Fruit fly (Drosophila melanogaster) whole organism, embryonic: ENCODE measurements around the gene Spt6.

ENCODE experiments used
- Antp ChIP-seq: fragments of 200-800 bp; sonication (Bioruptor generic); optimal IDR thresholded peaks from 3 replicates; lab custom pipeline; 2016; ENCODE audit warnings: missing biosample characterization, missing genetic modification characterization
- Awh ChIP-seq: fragments of 200-800 bp; sonication (Bioruptor generic); IDR thresholded peaks from 2 replicates; pipeline ENCODE4, ENCODE4 v1.3.6; 2022; ENCODE audit warnings: missing biosample characterization, missing genetic modification characterization
- CG10147 ChIP-seq: fragments of 200-800 bp; sonication (Bioruptor generic); optimal IDR thresholded peaks from 2 replicates; lab custom pipeline; 2019; ENCODE audit warnings: missing biosample characterization, mild to moderate bottlenecking, missing genetic modification characterization, moderate library complexity
- CG10274 ChIP-seq: fragments of 200-800 bp; sonication (Bioruptor generic); optimal IDR thresholded peaks from 3 replicates; lab custom pipeline; 2017; ENCODE audit warnings: missing biosample characterization, mild to moderate bottlenecking, missing genetic modification characterization
- CG10366 ChIP-seq: fragments of 200-800 bp; sonication (Bioruptor generic); IDR thresholded peaks from 2 replicates; pipeline ENCODE4 v1.3.6; 2022; ENCODE audit warnings: missing biosample characterization, missing genetic modification characterization
- CG12744 ChIP-seq: fragments of 200-800 bp; sonication (Bioruptor generic); optimal IDR thresholded peaks from 2 replicates; lab custom pipeline; 2016; ENCODE audit warnings: missing biosample characterization, missing genetic modification characterization
- CG12942 ChIP-seq: fragments of 200-800 bp; sonication (Bioruptor generic); optimal IDR thresholded peaks from 3 replicates; lab custom pipeline; 2016; ENCODE audit warnings: missing biosample characterization, missing genetic modification characterization
- CG13894 ChIP-seq: fragments of 200-800 bp; sonication (Bioruptor generic); optimal IDR thresholded peaks from 3 replicates; lab custom pipeline; 2018; ENCODE audit warnings: missing biosample characterization, mild to moderate bottlenecking, missing genetic modification characterization, moderate library complexity
- CG14014 ChIP-seq: fragments of 200-800 bp; sonication (Bioruptor generic); IDR thresholded peaks from 2 replicates; pipeline ENCODE4 v1.3.6; 2022; ENCODE audit warnings: missing biosample characterization, missing genetic modification characterization
- CG14050 ChIP-seq: fragments of 200-800 bp; sonication (Bioruptor generic); IDR thresholded peaks from 3 replicates; pipeline ENCODE4 v1.3.6; 2022; ENCODE audit warnings: missing biosample characterization, missing genetic modification characterization
- CG17612 ChIP-seq: fragments of 200-800 bp; sonication (Bioruptor generic); IDR thresholded peaks from 2 replicates; pipeline ENCODE4 v1.3.6; 2022; ENCODE audit warnings: missing biosample characterization, missing genetic modification characterization
- CG17912 ChIP-seq: fragments of 200-800 bp; sonication (Bioruptor generic); optimal IDR thresholded peaks from 2 replicates; lab custom pipeline; 2018; ENCODE audit warnings: missing biosample characterization, mild to moderate bottlenecking, missing genetic modification characterization
- CG2202 ChIP-seq: fragments of 200-800 bp; sonication (Bioruptor generic); optimal IDR thresholded peaks from 2 replicates; lab custom pipeline; 2018; ENCODE audit warnings: missing biosample characterization, mild to moderate bottlenecking, missing genetic modification characterization
- CG31224 ChIP-seq: fragments of 200-800 bp; sonication (Bioruptor generic); IDR thresholded peaks from 2 replicates; pipeline ENCODE4 v1.3.6; 2022; ENCODE audit warnings: missing biosample characterization, missing genetic modification characterization
- CG31441 ChIP-seq: fragments of 200-800 bp; sonication (Bioruptor generic); IDR thresholded peaks from 2 replicates; pipeline ENCODE4 v1.3.6; 2022; ENCODE audit warnings: missing biosample characterization, missing genetic modification characterization
- CG33557 ChIP-seq: fragments of 200-800 bp; sonication (Bioruptor generic); optimal IDR thresholded peaks from 2 replicates; lab custom pipeline; 2019; ENCODE audit warnings: missing biosample characterization, mild to moderate bottlenecking, missing genetic modification characterization, moderate library complexity
- CG3847 ChIP-seq: fragments of 200-800 bp; sonication (Bioruptor generic); IDR thresholded peaks from 2 replicates; pipeline ENCODE4 v1.3.6; 2022; ENCODE audit warnings: missing biosample characterization, missing genetic modification characterization
- CG4707 ChIP-seq: fragments of 200-800 bp; sonication (Bioruptor generic); optimal IDR thresholded peaks from 2 replicates; lab custom pipeline; 2018; ENCODE audit warnings: missing biosample characterization, mild to moderate bottlenecking, missing genetic modification characterization, moderate library complexity
- CG6683 ChIP-seq: fragments of 200-800 bp; sonication (Bioruptor generic); optimal IDR thresholded peaks from 2 replicates; lab custom pipeline; 2017; ENCODE audit warnings: missing biosample characterization, mild to moderate bottlenecking, missing genetic modification characterization, missing genetic modification reagents
- CG6813 ChIP-seq: fragments of 200-800 bp; sonication (Bioruptor generic); optimal IDR thresholded peaks from 2 replicates; lab custom pipeline; 2017; ENCODE audit warnings: missing biosample characterization, missing genetic modification characterization, mild to moderate bottlenecking, moderate library complexity, missing genetic modification reagents
- CG8089 ChIP-seq: fragments of 200-800 bp; sonication (Bioruptor generic); optimal IDR thresholded peaks from 3 replicates; lab custom pipeline; 2016; ENCODE audit warnings: missing biosample characterization, missing genetic modification characterization
- CG8359 ChIP-seq: fragments of 200-800 bp; sonication (Bioruptor generic); optimal IDR thresholded peaks from 2 replicates; lab custom pipeline; 2017; ENCODE audit warnings: missing biosample characterization, mild to moderate bottlenecking, missing genetic modification characterization, borderline replicate concordance
- Fer1 ChIP-seq: fragments of 200-800 bp; sonication (Bioruptor generic); optimal IDR thresholded peaks from 2 replicates; lab custom pipeline; 2017; ENCODE audit warnings: missing biosample characterization, mild to moderate bottlenecking, missing genetic modification characterization
- Gsc ChIP-seq: fragments of 200-800 bp; sonication (Bioruptor generic); IDR thresholded peaks from 2 replicates; pipeline ENCODE4 v1.3.6; 2022; ENCODE audit warnings: missing biosample characterization, missing genetic modification characterization
- H15 ChIP-seq: fragments of 200-800 bp; sonication (Bioruptor generic); IDR thresholded peaks from 3 replicates; pipeline ENCODE4 v1.3.6; 2022; ENCODE audit warnings: missing biosample characterization, missing genetic modification characterization
- HLH3B ChIP-seq: fragments of 200-800 bp; sonication (Bioruptor generic); IDR thresholded peaks from 2 replicates; pipeline ENCODE4 v1.3.6; 2022; ENCODE audit warnings: missing biosample characterization, missing genetic modification characterization
- Hey ChIP-seq: fragments of 200-800 bp; sonication (Bioruptor generic); optimal IDR thresholded peaks from 3 replicates; lab custom pipeline; 2018; ENCODE audit warnings: missing biosample characterization, mild to moderate bottlenecking, missing genetic modification characterization
- Hr3 ChIP-seq: fragments of 200-800 bp; sonication (Bioruptor generic); optimal IDR thresholded peaks from 3 replicates; lab custom pipeline; 2016; ENCODE audit warnings: missing biosample characterization, missing genetic modification characterization
- Opbp ChIP-seq: fragments of 200-800 bp; sonication (Bioruptor generic); IDR thresholded peaks from 3 replicates; pipeline ENCODE4 v1.3.6; 2022; ENCODE audit warnings: missing biosample characterization, missing genetic modification characterization; ENCODE audit not compliant: partially characterized antibody
- Optix ChIP-seq: fragments of 200-800 bp; sonication (Bioruptor generic); IDR thresholded peaks from 3 replicates; pipeline ENCODE4 v1.3.6; 2022; ENCODE audit warnings: missing biosample characterization, missing genetic modification characterization
- Scr ChIP-seq: fragments of 200-800 bp; sonication (Bioruptor generic); IDR thresholded peaks from 2 replicates; pipeline ENCODE4 v1.3.6; 2022; ENCODE audit warnings: missing biosample characterization, missing genetic modification characterization; ENCODE audit not compliant: partially characterized antibody
- bcd ChIP-seq: fragments of 200-800 bp; sonication (Bioruptor generic); optimal IDR thresholded peaks from 2 replicates; lab custom pipeline; 2017; ENCODE audit warnings: missing biosample characterization, mild to moderate bottlenecking, missing genetic modification characterization
- chm ChIP-seq: fragments of 200-800 bp; sonication (Bioruptor generic); IDR thresholded peaks from 2 replicates; pipeline ENCODE4 v1.3.6; 2022; ENCODE audit warnings: missing biosample characterization, missing genetic modification characterization
- dmrt11E ChIP-seq: fragments of 200-800 bp; sonication (Bioruptor generic); optimal IDR thresholded peaks from 3 replicates; lab custom pipeline; 2018; ENCODE audit warnings: missing biosample characterization, mild to moderate bottlenecking, missing genetic modification characterization, moderate library complexity
- grau ChIP-seq: fragments of 200-800 bp; optimal IDR thresholded peaks from 3 replicates; lab custom pipeline; 2019; ENCODE audit warnings: missing biosample characterization, mild to moderate bottlenecking, missing genetic modification characterization, moderate library complexity
- hb ChIP-seq: fragments of 200-800 bp; sonication (Bioruptor generic); IDR thresholded peaks from 3 replicates; pipeline ENCODE4 v1.3.6; 2022; ENCODE audit warnings: missing biosample characterization, missing genetic modification characterization; ENCODE audit not compliant: partially characterized antibody
- kay ChIP-seq: fragments of 200-800 bp; sonication (Bioruptor generic); optimal IDR thresholded peaks from 2 replicates; lab custom pipeline; 2016; ENCODE audit warnings: missing biosample characterization, missing genetic modification characterization
- lmd ChIP-seq: fragments of 200-800 bp; sonication (Bioruptor generic); IDR thresholded peaks from 2 replicates; pipeline ENCODE4 v1.3.6; 2022; ENCODE audit warnings: missing biosample characterization, missing genetic modification characterization
- lov ChIP-seq, 2 experiments: fragments of 200-800 bp in 1 of 2; fragments of >200 bp in 1 of 2; sonication (Bioruptor generic) in 1 of 2; IDR thresholded peaks in 1 of 2; optimal IDR thresholded peaks in 1 of 2; 2 replicates in 1 of 2; 3 replicates in 1 of 2; pipeline versions ENCODE4 v1.3.6 to Lab custom; 2017 to 2022; ENCODE audit warnings: missing biosample characterization in 1 of 2, missing genetic modification characterization in 1 of 2
- luna ChIP-seq: fragments of 200-800 bp; sonication (Bioruptor generic); optimal IDR thresholded peaks from 2 replicates; lab custom pipeline; 2016; ENCODE audit warnings: missing biosample characterization, missing genetic modification characterization
- otp ChIP-seq: fragments of 200-800 bp; sonication (Bioruptor generic); IDR thresholded peaks from 3 replicates; pipeline ENCODE4, ENCODE4 v1.3.6; 2022; ENCODE audit warnings: missing biosample characterization, missing genetic modification characterization
- pb ChIP-seq: fragments of 200-800 bp; sonication (Bioruptor generic); optimal IDR thresholded peaks from 3 replicates; lab custom pipeline; 2016; ENCODE audit warnings: missing biosample characterization, missing genetic modification characterization
- phol ChIP-seq: fragments of 200-800 bp; sonication (Bioruptor generic); optimal IDR thresholded peaks from 3 replicates; lab custom pipeline; 2018; ENCODE audit warnings: missing biosample characterization, mild to moderate bottlenecking, missing genetic modification characterization, moderate library complexity
- psq ChIP-seq: fragments of 200-800 bp; sonication (Bioruptor generic); optimal IDR thresholded peaks from 2 replicates; lab custom pipeline; 2017; ENCODE audit warnings: missing biosample characterization, missing genetic modification characterization
- ro ChIP-seq: fragments of 200-800 bp; sonication (Bioruptor generic); IDR thresholded peaks from 2 replicates; pipeline ENCODE4 v1.3.6; 2022; ENCODE audit warnings: missing biosample characterization, missing genetic modification characterization
- sens-2 ChIP-seq: fragments of 200-800 bp; sonication (Bioruptor generic); IDR thresholded peaks from 2 replicates; pipeline ENCODE4 v1.3.6; 2022; ENCODE audit warnings: missing biosample characterization, missing genetic modification characterization
- slbo ChIP-seq: fragments of 200-800 bp; sonication (Bioruptor generic); IDR thresholded peaks from 2 replicates; pipeline ENCODE4 v1.3.6; 2022; ENCODE audit warnings: missing biosample characterization, missing genetic modification characterization
- sob ChIP-seq: fragments of 200-800 bp; sonication (Bioruptor generic); IDR thresholded peaks from 2 replicates; pipeline ENCODE4 v1.3.6; 2022; ENCODE audit warnings: missing biosample characterization, missing genetic modification characterization
- stc ChIP-seq: fragments of 200-800 bp; sonication (Bioruptor generic); IDR thresholded peaks from 2 replicates; pipeline ENCODE4 v1.3.6; 2022; ENCODE audit warnings: missing biosample characterization, missing genetic modification characterization
- tgo ChIP-seq: fragments of 200-800 bp; sonication (Bioruptor generic); IDR thresholded peaks from 3 replicates; pipeline ENCODE4 v1.3.6; 2022; ENCODE audit warnings: missing biosample characterization, missing genetic modification characterization
- toy ChIP-seq: fragments of 200-800 bp; sonication (Bioruptor generic); IDR thresholded peaks from 2 replicates; pipeline ENCODE4 v1.3.6; 2022; ENCODE audit warnings: missing biosample characterization, missing genetic modification characterization
- trh ChIP-seq: fragments of 200-800 bp; sonication (Bioruptor generic); optimal IDR thresholded peaks from 2 replicates; lab custom pipeline; 2016; ENCODE audit warnings: missing biosample characterization, missing genetic modification characterization

The Spt6 gene

DNA sequence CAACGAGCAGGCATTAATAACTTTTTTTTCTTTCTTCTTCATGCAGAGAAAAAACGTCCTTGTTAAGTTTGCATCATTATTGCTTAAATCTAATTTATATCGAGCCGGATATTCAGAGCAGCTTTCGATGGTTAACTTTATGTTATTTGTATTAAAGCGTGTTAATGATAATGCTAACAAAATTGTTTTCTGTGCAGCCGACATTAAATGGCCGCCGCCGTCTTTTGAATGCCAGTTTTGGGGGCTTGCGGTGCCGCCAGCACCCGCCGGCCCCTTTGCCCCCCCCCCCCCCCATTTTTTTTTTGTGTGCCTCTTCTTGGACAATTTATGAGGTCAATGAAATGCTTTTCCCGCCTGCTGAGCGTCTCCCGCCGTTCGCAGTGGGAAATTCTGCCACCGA is 43.9 kb downstream of the Spt6 start:
- TF ChIP-seq CG12744 (GFP tag; lab: Kevin White, UChicago) (no peak), bcd (GFP tag; lab: Kevin White, UChicago) (peak; percentile 5), Opbp (GFP tag; lab: Robert Waterston, UW) (no peak), Hey (no peak), sob (GFP tag; lab: Robert Waterston, UW) (peak; percentile 41; the same call in 1 of the 2 replicates), stc (GFP tag; lab: Robert Waterston, UW) (no peak), trh (no peak), psq (GFP tag; lab: Kevin White, UChicago) (no peak), sens-2 (GFP tag; lab: Robert Waterston, UW) (no peak), Antp (GFP tag; lab: Kevin White, UChicago) (no peak), CG17912 (no peak), CG10366 (GFP tag; lab: Robert Waterston, UW) (no peak), CG8359 (no peak), Optix (GFP tag; lab: Robert Waterston, UW) (no peak), H15 (GFP tag; lab: Robert Waterston, UW) (no peak), chm (GFP tag; lab: Robert Waterston, UW) (no peak), Hr3 (no peak), CG12942 (no peak), otp (GFP tag; lab: Robert Waterston, UW) (no peak), grau (tag; lab: Kevin White, UChicago) (peak; percentile 17), phol (tag; lab: Kevin White, UChicago) (peak; percentile 2), hb (GFP tag; lab: Robert Waterston, UW) (no peak), Scr (GFP tag; lab: Robert Waterston, UW) (no peak), CG33557 (GFP tag; lab: Kevin White, UChicago) (no peak), dmrt11E (tag; lab: Kevin White, UChicago) (no peak), CG10147 (GFP tag; lab: Kevin White, UChicago) (peak; percentile 13), CG8089 (no peak), CG31224 (no peak), Gsc (GFP tag; lab: Robert Waterston, UW) (no peak), Awh (no peak), CG13894 (tag; lab: Kevin White, UChicago) (no peak), CG14050 (GFP tag; lab: Robert Waterston, UW) (no peak), CG3847 (GFP tag; lab: Robert Waterston, UW) (no peak), luna (GFP tag; lab: Kevin White, UChicago) (no peak), CG14014 (no peak), lmd (peak; percentile 28; the same call in 1 of the 2 replicates), CG2202 (tag; lab: Kevin White, UChicago) (no peak), ro (no peak), CG31441 (GFP tag; lab: Robert Waterston, UW) (no peak), CG17612 (GFP tag; lab: Robert Waterston, UW) (no peak), CG10274 (GFP tag; lab: Kevin White, UChicago) (no peak), Fer1 (peak; percentile 16), lov (optimal IDR thresholded peaks at IDR 0.05; lab: Kevin White, UChicago) (no peak), lov (GFP tag; IDR thresholded peaks at IDR 0.05; lab: Robert Waterston, UW) (no peak), CG4707 (GFP tag; lab: Kevin White, UChicago) (no peak), toy (GFP tag; lab: Robert Waterston, UW) (no peak), CG6813 (GFP tag; lab: Kevin White, UChicago) (no peak), CG6683 (no peak), kay (no peak), HLH3B (GFP tag; lab: Robert Waterston, UW) (0 out of 2 replicates have a peak, but pooled peaks have one; percentile 24), tgo (GFP tag; lab: Robert Waterston, UW) (no peak), slbo (GFP tag; lab: Robert Waterston, UW) (0 out of 2 replicates have a peak, but pooled peaks have one; percentile 41), pb (GFP tag; lab: Kevin White, UChicago) (no peak)
